Worm (Caenorhabditis elegans) whole organism, L4/young adult: ENCODE data around the gene Y25C1A.6.

ENCODE experiments used
- W03F9.2 ChIP-seq: fragments of 150-350 bp; optimal IDR thresholded peaks from 2 replicates; lab custom pipeline; 2014; ENCODE audit warnings: missing biosample characterization, missing genetic modification characterization
- him-1 ChIP-seq: sonication (generic microtip); optimal IDR thresholded peaks from 2 replicates; lab custom pipeline; 2016; ENCODE audit warnings: missing genotype, missing genetic modification reagents, missing genetic modification characterization, missing compliant biosample characterization

DNA sequence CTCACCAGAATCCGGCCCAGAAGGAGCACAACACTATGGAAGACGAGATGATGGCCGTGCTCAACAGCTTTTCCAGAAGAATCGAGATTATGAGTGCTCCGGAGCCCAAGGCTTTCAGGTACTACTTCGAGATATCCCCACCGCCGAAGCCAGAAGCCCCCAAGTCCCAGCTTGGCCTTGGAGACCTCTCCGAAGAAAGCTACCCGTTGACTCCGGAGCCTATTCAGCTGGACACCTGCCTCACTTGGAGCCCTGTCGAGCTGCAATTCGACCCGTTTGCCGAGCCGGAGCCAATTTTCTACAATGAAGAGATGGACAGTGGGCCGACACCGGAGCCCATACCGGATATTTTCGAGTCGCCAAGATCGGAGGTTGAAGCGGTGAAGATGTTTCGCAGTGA, 723 bp downstream of the Y25C1A.6 start:
- TF ChIP-seq W03F9.2 (tag; lab: Kevin White, UChicago) (no peak), him-1 (tag; lab: Kevin White, UChicago) (no peak)
